Fruit fly (Drosophila melanogaster) whole organism, embryonic: ENCODE measurements around the gene Prosbeta6.

Experiments used
- Adf1 ChIP-seq: fragments of 200-800 bp; sonication (Bioruptor generic); IDR thresholded peaks from 2 replicates; pipeline ENCODE4 v1.3.6; 2022; ENCODE audit warnings: missing biosample characterization, missing genetic modification characterization
- CG10147 ChIP-seq: fragments of 200-800 bp; sonication (Bioruptor generic); optimal IDR thresholded peaks from 2 replicates; lab custom pipeline; 2019; ENCODE audit warnings: missing biosample characterization, mild to moderate bottlenecking, missing genetic modification characterization, moderate library complexity
- CG10209 ChIP-seq: fragments of 200-800 bp; sonication (Bioruptor generic); optimal IDR thresholded peaks from 3 replicates; lab custom pipeline; 2017; ENCODE audit warnings: missing biosample characterization, mild to moderate bottlenecking, missing genetic modification characterization, missing genetic modification reagents
- CG11504 ChIP-seq: fragments of 200-800 bp; sonication (Bioruptor generic); optimal IDR thresholded peaks from 3 replicates; lab custom pipeline; 2019; ENCODE audit warnings: missing biosample characterization, mild to moderate bottlenecking, missing genetic modification characterization, moderate library complexity
- CG1233 ChIP-seq: fragments of 200-800 bp; sonication (Bioruptor generic); optimal IDR thresholded peaks from 4 replicates; lab custom pipeline; 2018; ENCODE audit warnings: missing biosample characterization, mild to moderate bottlenecking, missing genetic modification characterization
- CG12942 ChIP-seq: fragments of 200-800 bp; sonication (Bioruptor generic); optimal IDR thresholded peaks from 3 replicates; lab custom pipeline; 2016; ENCODE audit warnings: missing biosample characterization, missing genetic modification characterization
- CG13775 ChIP-seq: fragments of 200-800 bp; sonication (Bioruptor generic); optimal IDR thresholded peaks from 3 replicates; lab custom pipeline; 2017; ENCODE audit warnings: missing biosample characterization, mild to moderate bottlenecking, missing genetic modification characterization
- CG13894 ChIP-seq: fragments of 200-800 bp; sonication (Bioruptor generic); optimal IDR thresholded peaks from 3 replicates; lab custom pipeline; 2018; ENCODE audit warnings: missing biosample characterization, mild to moderate bottlenecking, missing genetic modification characterization, moderate library complexity
- CG15011 ChIP-seq: fragments of 200-800 bp; sonication (Bioruptor generic); optimal IDR thresholded peaks from 3 replicates; lab custom pipeline; 2018; ENCODE audit warnings: missing biosample characterization, mild to moderate bottlenecking, missing genetic modification characterization
- CG1792 ChIP-seq: fragments of 200-800 bp; sonication (Bioruptor generic); optimal IDR thresholded peaks from 2 replicates; lab custom pipeline; 2016; ENCODE audit warnings: missing biosample characterization, missing genetic modification characterization
- CG4820 ChIP-seq: fragments of 200-800 bp; sonication (Bioruptor generic); optimal IDR thresholded peaks from 3 replicates; lab custom pipeline; 2016; ENCODE audit warnings: missing biosample characterization, missing genetic modification characterization
- CG4854 ChIP-seq: fragments of 200-800 bp; sonication (Bioruptor generic); optimal IDR thresholded peaks from 2 replicates; lab custom pipeline; 2016; ENCODE audit warnings: missing biosample characterization, missing genetic modification characterization, inconsistent platforms
- CG7786 ChIP-seq: fragments of 200-800 bp; sonication (Bioruptor generic); optimal IDR thresholded peaks from 2 replicates; lab custom pipeline; 2016; ENCODE audit warnings: missing biosample characterization, missing genetic modification characterization
- CG8359 ChIP-seq: fragments of 200-800 bp; sonication (Bioruptor generic); optimal IDR thresholded peaks from 2 replicates; lab custom pipeline; 2017; ENCODE audit warnings: missing biosample characterization, mild to moderate bottlenecking, missing genetic modification characterization, borderline replicate concordance
- CG9609 ChIP-seq: fragments of 200-800 bp; sonication (Bioruptor generic); optimal IDR thresholded peaks from 3 replicates; lab custom pipeline; 2016; ENCODE audit warnings: missing biosample characterization, missing genetic modification characterization
- CG9727 ChIP-seq: fragments of 200-800 bp; sonication (Bioruptor generic); optimal IDR thresholded peaks from 3 replicates; lab custom pipeline; 2017; ENCODE audit warnings: missing biosample characterization, mild to moderate bottlenecking, missing genetic modification characterization
- Dip3 ChIP-seq: fragments of 200-800 bp; sonication (Bioruptor generic); optimal IDR thresholded peaks from 3 replicates; lab custom pipeline; 2016; ENCODE audit warnings: missing biosample characterization, missing genetic modification characterization
- Dll ChIP-seq: fragments of 200-800 bp; sonication (Bioruptor generic); IDR thresholded peaks from 4 replicates; pipeline ENCODE4 v1.3.6; 2022; ENCODE audit warnings: missing biosample characterization, missing genetic modification characterization; ENCODE audit not compliant: partially characterized antibody
- E2f1 ChIP-seq: fragments of 200-800 bp; sonication (Bioruptor generic); IDR thresholded peaks from 2 replicates; pipeline ENCODE4 v1.3.6; 2022; ENCODE audit warnings: missing biosample characterization, missing genetic modification characterization
- Fer2 ChIP-seq: fragments of 200-800 bp; sonication (Bioruptor generic); optimal IDR thresholded peaks from 2 replicates; lab custom pipeline; 2018; ENCODE audit warnings: missing biosample characterization, mild to moderate bottlenecking, missing genetic modification characterization, moderate library complexity
- H15 ChIP-seq: fragments of 200-800 bp; sonication (Bioruptor generic); IDR thresholded peaks from 3 replicates; pipeline ENCODE4 v1.3.6; 2022; ENCODE audit warnings: missing biosample characterization, missing genetic modification characterization
- HHEX ChIP-seq: fragments of 200-800 bp; sonication (Bioruptor generic); optimal IDR thresholded peaks from 3 replicates; lab custom pipeline; 2017; ENCODE audit warnings: missing biosample characterization, mild to moderate bottlenecking, missing genetic modification characterization, missing genetic modification reagents
- Hsf ChIP-seq: fragments of 200-800 bp; sonication (Bioruptor generic); optimal IDR thresholded peaks from 3 replicates; lab custom pipeline; 2016; ENCODE audit warnings: missing biosample characterization, missing genetic modification characterization
- NfI ChIP-seq: fragments of 200-800 bp; sonication (Bioruptor generic); optimal IDR thresholded peaks from 3 replicates; lab custom pipeline; 2018; ENCODE audit warnings: missing biosample characterization, mild to moderate bottlenecking, missing genetic modification characterization, moderate library complexity
- PHDP ChIP-seq: fragments of 200-800 bp; sonication (Bioruptor generic); optimal IDR thresholded peaks from 3 replicates; lab custom pipeline; 2018; ENCODE audit warnings: missing biosample characterization, mild to moderate bottlenecking, missing genetic modification characterization, moderate library complexity
- Side ChIP-seq: fragments of 200-800 bp; sonication (Bioruptor generic); optimal IDR thresholded peaks from 2 replicates; lab custom pipeline; 2016; ENCODE audit warnings: missing biosample characterization, missing genetic modification characterization
- ac ChIP-seq: fragments of 200-800 bp; sonication (Bioruptor generic); optimal IDR thresholded peaks from 3 replicates; lab custom pipeline; 2017; ENCODE audit warnings: missing biosample characterization, mild to moderate bottlenecking, missing genetic modification characterization
- al ChIP-seq: fragments of 200-800 bp; sonication (Bioruptor generic); IDR thresholded peaks from 2 replicates; pipeline ENCODE4 v1.3.6; 2022; ENCODE audit warnings: missing biosample characterization, missing genetic modification characterization
- ara ChIP-seq: fragments of 200-800 bp; sonication (Bioruptor generic); IDR thresholded peaks from 2 replicates; pipeline ENCODE4 v1.3.6; 2022; ENCODE audit warnings: missing biosample characterization, missing genetic modification characterization
- bcd ChIP-seq: fragments of 200-800 bp; sonication (Bioruptor generic); optimal IDR thresholded peaks from 2 replicates; lab custom pipeline; 2017; ENCODE audit warnings: missing biosample characterization, mild to moderate bottlenecking, missing genetic modification characterization
- chn ChIP-seq: fragments of 200-800 bp; sonication (Bioruptor generic); optimal IDR thresholded peaks from 2 replicates; lab custom pipeline; 2016; ENCODE audit warnings: missing biosample characterization, missing genetic modification characterization
- grau ChIP-seq: fragments of 200-800 bp; optimal IDR thresholded peaks from 3 replicates; lab custom pipeline; 2019; ENCODE audit warnings: missing biosample characterization, mild to moderate bottlenecking, missing genetic modification characterization, moderate library complexity
- hkb ChIP-seq, 2 experiments: fragments of 200-800 bp in 1 of 2; fragments of >200 bp in 1 of 2; sonication (Bioruptor generic) in 1 of 2; IDR thresholded peaks in 1 of 2; optimal IDR thresholded peaks in 1 of 2; 2 replicates each; pipeline versions ENCODE4 v1.3.6 to Lab custom; 2017 to 2022; ENCODE audit warnings: missing biosample characterization in 1 of 2, missing genetic modification characterization in 1 of 2
- insv ChIP-seq, 2 experiments: fragments of 200-800 bp; sonication (Bioruptor generic); optimal IDR thresholded peaks; 3 replicates each; lab custom pipeline; 2016 to 2018; ENCODE audit warnings: missing biosample characterization in 2 of 2, missing genetic modification characterization in 2 of 2
- klu ChIP-seq: fragments of 200-800 bp; sonication (Bioruptor generic); IDR thresholded peaks from 2 replicates; pipeline ENCODE4 v1.3.6; 2022; ENCODE audit warnings: missing biosample characterization, missing genetic modification characterization
- lilli ChIP-seq: fragments of 200-800 bp; sonication (Bioruptor generic); optimal IDR thresholded peaks from 3 replicates; lab custom pipeline; 2016; ENCODE audit warnings: missing biosample characterization, missing genetic modification characterization
- nau ChIP-seq: fragments of 200-800 bp; sonication (Bioruptor generic); optimal IDR thresholded peaks from 3 replicates; lab custom pipeline; 2017; ENCODE audit warnings: missing biosample characterization, mild to moderate bottlenecking, missing genetic modification characterization, missing genetic modification reagents
- nerfin-2 ChIP-seq: fragments of 200-800 bp; sonication (Bioruptor generic); IDR thresholded peaks from 2 replicates; pipeline ENCODE4 v1.3.6; 2022; ENCODE audit warnings: missing biosample characterization, missing genetic modification characterization; ENCODE audit not compliant: partially characterized antibody
- nmo ChIP-seq: fragments of 200-800 bp; sonication (Bioruptor generic); optimal IDR thresholded peaks from 2 replicates; lab custom pipeline; 2018; ENCODE audit warnings: missing biosample characterization, mild to moderate bottlenecking, missing genetic modification characterization, moderate library complexity
- org-1 ChIP-seq: fragments of 200-800 bp; sonication (Bioruptor generic); optimal IDR thresholded peaks from 2 replicates; lab custom pipeline; 2017; ENCODE audit warnings: missing biosample characterization, missing genetic modification characterization
- pum ChIP-seq: fragments of 200-800 bp; sonication (Bioruptor generic); optimal IDR thresholded peaks from 2 replicates; lab custom pipeline; 2016; ENCODE audit warnings: missing biosample characterization, missing genetic modification characterization
- rib ChIP-seq: fragments of 200-800 bp; sonication (Bioruptor generic); IDR thresholded peaks from 2 replicates; pipeline ENCODE4 v1.3.6; 2022; ENCODE audit warnings: missing biosample characterization, missing genetic modification characterization
- shn ChIP-seq: fragments of 200-800 bp; sonication (Bioruptor generic); optimal IDR thresholded peaks from 3 replicates; lab custom pipeline; 2016; ENCODE audit warnings: missing biosample characterization, missing genetic modification characterization
- slp2 ChIP-seq: fragments of 200-800 bp; sonication (Bioruptor generic); optimal IDR thresholded peaks from 2 replicates; lab custom pipeline; 2016; ENCODE audit warnings: missing biosample characterization, missing genetic modification characterization
- twi ChIP-seq: fragments of 200-800 bp; optimal IDR thresholded peaks from 2 replicates; lab custom pipeline; 2019; ENCODE audit warnings: missing biosample characterization, mild to moderate bottlenecking, missing genetic modification characterization, moderate library complexity
- unpg ChIP-seq: fragments of 200-800 bp; sonication (Bioruptor generic); optimal IDR thresholded peaks from 3 replicates; lab custom pipeline; 2018; ENCODE audit warnings: missing biosample characterization, mild to moderate bottlenecking, missing genetic modification characterization, moderate library complexity
- zf30C ChIP-seq: fragments of 200-800 bp; sonication (Bioruptor generic); optimal IDR thresholded peaks from 3 replicates; lab custom pipeline; 2018; ENCODE audit warnings: missing biosample characterization, mild to moderate bottlenecking, missing genetic modification characterization
- zfh2 ChIP-seq: fragments of 200-800 bp; sonication (Bioruptor generic); optimal IDR thresholded peaks from 2 replicates; lab custom pipeline; 2016; ENCODE audit warnings: missing biosample characterization, missing genetic modification characterization

Gene Prosbeta6

dm6 chr3L:16571014-16571738 lies 39.0 kb downstream of the Prosbeta6 start (continued):
- peak; percentile 64 for TF ChIP-seq CG10147 (GFP tag; lab: Kevin White, UChicago)
- TF ChIP-seq nmo (GFP tag; lab: Kevin White, UChicago): peak; percentile 39
- peak; percentile 18 for TF ChIP-seq CG9727 (GFP tag; lab: Kevin White, UChicago)
- peak; percentile 60 for TF ChIP-seq CG10209
- TF ChIP-seq zf30C (GFP tag; lab: Kevin White, UChicago): peak; percentile 54
- TF ChIP-seq zfh2 (GFP tag; lab: Kevin White, UChicago): peak; percentile 26
- peak; percentile 42 for TF ChIP-seq CG13775 (GFP tag; lab: Kevin White, UChicago)
- peak; percentile 60 for TF ChIP-seq lilli
- peak; percentile 12 for TF ChIP-seq CG15011
- TF ChIP-seq grau (tag; lab: Kevin White, UChicago): peak; percentile 71
- TF ChIP-seq slp2 (GFP tag; lab: Kevin White, UChicago): peak; percentile 49
- TF ChIP-seq chn (GFP tag; lab: Kevin White, UChicago): no peak
- 0 out of 2 replicates have a peak, but pooled peaks have one; percentile 30 for TF ChIP-seq rib (GFP tag; lab: Robert Waterston, UW)
- peak; percentile 21 for TF ChIP-seq CG9609 (GFP tag; lab: Kevin White, UChicago)
- no peak for TF ChIP-seq E2f1 (GFP tag; lab: Robert Waterston, UW)
- no peak for TF ChIP-seq nerfin-2 (GFP tag; lab: Robert Waterston, UW)
- no peak for TF ChIP-seq CG1792
- peak; percentile 33; the same call in 1 of the 2 replicates for TF ChIP-seq Adf1 (GFP tag; lab: Robert Waterston, UW)
- peak; percentile 93 for TF ChIP-seq CG8359 (GFP tag; lab: Kevin White, UChicago)
- TF ChIP-seq Fer2 (tag; lab: Kevin White, UChicago): peak; percentile 1
- peak; percentile 29 for TF ChIP-seq CG1233 (GFP tag; lab: Kevin White, UChicago)
- TF ChIP-seq hkb (optimal IDR thresholded peaks at IDR 0.05; lab: Kevin White, UChicago): no peak
- TF ChIP-seq hkb (GFP tag; IDR thresholded peaks at IDR 0.05; lab: Robert Waterston, UW): peak; percentile 53
- no peak for TF ChIP-seq ac (GFP tag; lab: Kevin White, UChicago)
- peak; percentile 29 for TF ChIP-seq bcd
- no peak for TF ChIP-seq Dll (GFP tag; lab: Robert Waterston, UW)
- peak; percentile 36 for TF ChIP-seq HHEX (GFP tag; lab: Kevin White, UChicago)
- peak; percentile 64 for TF ChIP-seq CG11504 (tag; lab: Kevin White, UChicago)
- TF ChIP-seq PHDP: peak; percentile 65
- TF ChIP-seq H15 (GFP tag; lab: Robert Waterston, UW): no peak
- no peak for TF ChIP-seq insv (GFP tag; optimal IDR thresholded peaks at IDR 0.05; lab: Kevin White, UChicago)
- TF ChIP-seq CG7786 (GFP tag; lab: Kevin White, UChicago): peak; percentile 44
- peak; percentile 36 for TF ChIP-seq pum (GFP tag; lab: Kevin White, UChicago)
- TF ChIP-seq unpg (GFP tag; lab: Kevin White, UChicago): peak; percentile 65
- peak; percentile 11 for TF ChIP-seq CG4820 (GFP tag; lab: Kevin White, UChicago)
- peak; percentile 31 for TF ChIP-seq CG12942
- TF ChIP-seq twi (tag; lab: Kevin White, UChicago): no peak
- TF ChIP-seq CG13894 (tag; lab: Kevin White, UChicago): peak; percentile 30
- peak; percentile 18 for TF ChIP-seq CG4854 (GFP tag; lab: Kevin White, UChicago)
- TF ChIP-seq Dip3 (GFP tag; lab: Kevin White, UChicago): peak; percentile 8
- peak; percentile 29 for TF ChIP-seq shn (GFP tag; lab: Kevin White, UChicago)
- peak; percentile 42 for TF ChIP-seq NfI (GFP tag; lab: Kevin White, UChicago)
- peak; percentile 22 for TF ChIP-seq Side
- peak; percentile 68 for TF ChIP-seq Hsf
- peak; percentile 22 for TF ChIP-seq nau (GFP tag; lab: Kevin White, UChicago)
- TF ChIP-seq al: peak; percentile 77
- TF ChIP-seq klu (GFP tag; lab: Robert Waterston, UW): 0 out of 2 replicates have a peak, but pooled peaks have one; percentile 19
- no peak for TF ChIP-seq org-1 (GFP tag; lab: Kevin White, UChicago)
- TF ChIP-seq ara (GFP tag; lab: Robert Waterston, UW): peak; percentile 48
